Fruit fly (Drosophila melanogaster) whole organism, embryonic: ENCODE measurements around the gene CG31793.

Experiments
- Antp ChIP-seq: fragments of 200-800 bp; sonication (Bioruptor generic); optimal IDR thresholded peaks from 3 replicates; lab custom pipeline; 2016; ENCODE audit warnings: missing biosample characterization, missing genetic modification characterization
- Asciz ChIP-seq: fragments of 200-800 bp; sonication (Bioruptor generic); optimal IDR thresholded peaks from 2 replicates; lab custom pipeline; 2017; ENCODE audit warnings: missing biosample characterization, mild to moderate bottlenecking, missing genetic modification characterization, missing genetic modification reagents
- CG10431 ChIP-seq: fragments of 200-800 bp; sonication (Bioruptor generic); optimal IDR thresholded peaks from 3 replicates; lab custom pipeline; 2018; ENCODE audit warnings: missing biosample characterization, mild to moderate bottlenecking, missing genetic modification characterization
- CG10654 ChIP-seq: fragments of 200-800 bp; sonication (Bioruptor generic); optimal IDR thresholded peaks from 2 replicates; lab custom pipeline; 2016; ENCODE audit warnings: missing biosample characterization, missing genetic modification characterization
- CG11085 ChIP-seq: fragments of 200-800 bp; sonication (Bioruptor generic); IDR thresholded peaks from 2 replicates; pipeline ENCODE4 v1.3.6; 2022; ENCODE audit warnings: missing biosample characterization, missing genetic modification characterization
- CG11560 ChIP-seq: fragments of 200-800 bp; sonication (Bioruptor generic); IDR thresholded peaks from 3 replicates; pipeline ENCODE4 v1.3.6; 2022; ENCODE audit warnings: missing biosample characterization, missing genetic modification characterization
- CG12219 ChIP-seq: fragments of 200-800 bp; sonication (Bioruptor generic); optimal IDR thresholded peaks from 3 replicates; lab custom pipeline; 2018; ENCODE audit warnings: missing biosample characterization, mild to moderate bottlenecking, missing genetic modification characterization
- CG13624 ChIP-seq: fragments of 200-800 bp; sonication (Bioruptor generic); optimal IDR thresholded peaks from 2 replicates; lab custom pipeline; 2016; ENCODE audit warnings: missing biosample characterization, missing genetic modification characterization
- CG1602 ChIP-seq: fragments of 200-800 bp; sonication (Bioruptor generic); optimal IDR thresholded peaks from 3 replicates; lab custom pipeline; 2016; ENCODE audit warnings: missing biosample characterization, missing genetic modification characterization
- CG1603 ChIP-seq: fragments of 200-800 bp; sonication (Bioruptor generic); optimal IDR thresholded peaks from 2 replicates; lab custom pipeline; 2019; ENCODE audit warnings: missing biosample characterization, mild to moderate bottlenecking, missing genetic modification characterization, moderate library complexity
- CG17912 ChIP-seq: fragments of 200-800 bp; sonication (Bioruptor generic); optimal IDR thresholded peaks from 2 replicates; lab custom pipeline; 2018; ENCODE audit warnings: missing biosample characterization, mild to moderate bottlenecking, missing genetic modification characterization
- CG18619 ChIP-seq: fragments of 200-800 bp; sonication (Bioruptor generic); optimal IDR thresholded peaks from 3 replicates; lab custom pipeline; 2017; ENCODE audit warnings: missing biosample characterization, mild to moderate bottlenecking, missing genetic modification characterization
- CG2120 ChIP-seq: fragments of 200-800 bp; sonication (Bioruptor generic); optimal IDR thresholded peaks from 3 replicates; lab custom pipeline; 2016; ENCODE audit warnings: missing biosample characterization, missing genetic modification characterization
- CG3065 ChIP-seq: fragments of 200-800 bp; sonication (Bioruptor generic); optimal IDR thresholded peaks from 2 replicates; lab custom pipeline; 2016; ENCODE audit warnings: missing biosample characterization, missing genetic modification characterization
- CG32767 ChIP-seq: fragments of 200-800 bp; sonication (Bioruptor generic); IDR thresholded peaks from 2 replicates; pipeline ENCODE4 v1.3.6; 2022; ENCODE audit warnings: missing biosample characterization, missing genetic modification characterization
- CG32772 ChIP-seq: fragments of 200-800 bp; sonication (Bioruptor generic); IDR thresholded peaks from 2 replicates; pipeline ENCODE4 v1.3.6; 2022; ENCODE audit warnings: missing biosample characterization, missing genetic modification characterization
- CG3281 ChIP-seq: fragments of 200-800 bp; sonication (Bioruptor generic); optimal IDR thresholded peaks from 3 replicates; lab custom pipeline; 2017; ENCODE audit warnings: missing biosample characterization, mild to moderate bottlenecking, missing genetic modification characterization
- CG33557 ChIP-seq: fragments of 200-800 bp; sonication (Bioruptor generic); optimal IDR thresholded peaks from 2 replicates; lab custom pipeline; 2019; ENCODE audit warnings: missing biosample characterization, mild to moderate bottlenecking, missing genetic modification characterization, moderate library complexity
- CG34422 ChIP-seq: fragments of 200-800 bp; sonication (Bioruptor generic); IDR thresholded peaks from 3 replicates; pipeline ENCODE4 v1.3.6; 2022; ENCODE audit warnings: missing biosample characterization, missing genetic modification characterization
- CG4707 ChIP-seq: fragments of 200-800 bp; sonication (Bioruptor generic); optimal IDR thresholded peaks from 2 replicates; lab custom pipeline; 2018; ENCODE audit warnings: missing biosample characterization, mild to moderate bottlenecking, missing genetic modification characterization, moderate library complexity
- CG4820 ChIP-seq: fragments of 200-800 bp; sonication (Bioruptor generic); optimal IDR thresholded peaks from 3 replicates; lab custom pipeline; 2016; ENCODE audit warnings: missing biosample characterization, missing genetic modification characterization
- CG9727 ChIP-seq: fragments of 200-800 bp; sonication (Bioruptor generic); optimal IDR thresholded peaks from 3 replicates; lab custom pipeline; 2017; ENCODE audit warnings: missing biosample characterization, mild to moderate bottlenecking, missing genetic modification characterization
- CoRest ChIP-seq: fragments of 200-800 bp; sonication (Bioruptor generic); optimal IDR thresholded peaks from 3 replicates; lab custom pipeline; 2018; ENCODE audit warnings: missing biosample characterization, mild to moderate bottlenecking, missing genetic modification characterization, moderate library complexity
- Fer3 ChIP-seq: fragments of 200-800 bp; sonication (Bioruptor generic); optimal IDR thresholded peaks from 2 replicates; lab custom pipeline; 2018; ENCODE audit warnings: missing biosample characterization, mild to moderate bottlenecking, missing genetic modification characterization, moderate library complexity
- HLH3B ChIP-seq: fragments of 200-800 bp; sonication (Bioruptor generic); IDR thresholded peaks from 2 replicates; pipeline ENCODE4 v1.3.6; 2022; ENCODE audit warnings: missing biosample characterization, missing genetic modification characterization
- HmgZ ChIP-seq: fragments of 200-800 bp; sonication (Bioruptor generic); optimal IDR thresholded peaks from 2 replicates; lab custom pipeline; 2018; ENCODE audit warnings: missing biosample characterization, mild to moderate bottlenecking, missing genetic modification characterization
- Hmr ChIP-seq: fragments of 200-800 bp; sonication (Bioruptor generic); optimal IDR thresholded peaks from 3 replicates; lab custom pipeline; 2017; ENCODE audit warnings: mild to moderate bottlenecking, missing biosample characterization, missing genetic modification reagents, missing genetic modification characterization
- Hr3 ChIP-seq: fragments of 200-800 bp; sonication (Bioruptor generic); optimal IDR thresholded peaks from 3 replicates; lab custom pipeline; 2016; ENCODE audit warnings: missing biosample characterization, missing genetic modification characterization
- Hr78 ChIP-seq, 2 experiments: fragments of 200-800 bp in 1 of 2; fragments of >200 bp in 1 of 2; sonication (Bioruptor generic) in 1 of 2; optimal IDR thresholded peaks; 2 replicates each; lab custom pipeline; 2017 to 2019; ENCODE audit warnings: missing biosample characterization in 2 of 2, missing genetic modification characterization in 2 of 2, mild to moderate bottlenecking in 1 of 2, moderate library complexity in 1 of 2
- Poxn ChIP-seq: fragments of 200-800 bp; sonication (Bioruptor generic); IDR thresholded peaks from 2 replicates; pipeline ENCODE4 v1.3.6; 2022; ENCODE audit warnings: missing biosample characterization, missing genetic modification characterization
- abd-A ChIP-seq: fragments of 200-800 bp; sonication (Bioruptor generic); optimal IDR thresholded peaks from 3 replicates; lab custom pipeline; 2019; ENCODE audit warnings: missing biosample characterization, mild to moderate bottlenecking, missing genetic modification characterization, moderate library complexity
- bab2 ChIP-seq: fragments of 200-800 bp; sonication (Bioruptor generic); optimal IDR thresholded peaks from 2 replicates; lab custom pipeline; 2016; ENCODE audit warnings: missing biosample characterization, missing genetic modification characterization
- cad ChIP-seq: fragments of >200 bp; optimal IDR thresholded peaks from 2 replicates; lab custom pipeline; 2017; ENCODE audit warnings: missing biosample characterization, missing genetic modification characterization
- chm ChIP-seq: fragments of 200-800 bp; sonication (Bioruptor generic); IDR thresholded peaks from 2 replicates; pipeline ENCODE4 v1.3.6; 2022; ENCODE audit warnings: missing biosample characterization, missing genetic modification characterization
- dm ChIP-seq: fragments of 200-800 bp; sonication (Bioruptor generic); optimal IDR thresholded peaks from 3 replicates; lab custom pipeline; 2016; ENCODE audit warnings: missing biosample characterization, missing genetic modification characterization
- exex ChIP-seq: fragments of 200-800 bp; sonication (Bioruptor generic); optimal IDR thresholded peaks from 4 replicates; lab custom pipeline; 2018; ENCODE audit warnings: missing biosample characterization, mild to moderate bottlenecking, missing genetic modification characterization, moderate library complexity
- eyg ChIP-seq: fragments of 200-800 bp; sonication (Bioruptor generic); optimal IDR thresholded peaks from 3 replicates; lab custom pipeline; 2016; ENCODE audit warnings: missing biosample characterization, missing genetic modification characterization
- fu2 ChIP-seq: fragments of 200-800 bp; sonication (Bioruptor generic); optimal IDR thresholded peaks from 2 replicates; lab custom pipeline; 2016; ENCODE audit warnings: missing biosample characterization, missing genetic modification characterization
- gcm ChIP-seq: fragments of 200-800 bp; sonication (Bioruptor generic); optimal IDR thresholded peaks from 2 replicates; lab custom pipeline; 2019; ENCODE audit warnings: missing biosample characterization, mild to moderate bottlenecking, missing genetic modification characterization, moderate library complexity
- gcm2 ChIP-seq: fragments of 200-800 bp; sonication (Bioruptor generic); optimal IDR thresholded peaks from 2 replicates; lab custom pipeline; 2016; ENCODE audit warnings: missing biosample characterization, missing genetic modification characterization
- gsb ChIP-seq: fragments of 200-800 bp; sonication (Bioruptor generic); IDR thresholded peaks from 2 replicates; pipeline ENCODE4 v1.3.6; 2022; ENCODE audit warnings: missing biosample characterization, missing genetic modification characterization
- insv ChIP-seq, 2 experiments: fragments of 200-800 bp; sonication (Bioruptor generic); optimal IDR thresholded peaks; 3 replicates each; lab custom pipeline; 2016 to 2018; ENCODE audit warnings: missing biosample characterization in 2 of 2, missing genetic modification characterization in 2 of 2
- lov ChIP-seq, 2 experiments: fragments of 200-800 bp in 1 of 2; fragments of >200 bp in 1 of 2; sonication (Bioruptor generic) in 1 of 2; IDR thresholded peaks in 1 of 2; optimal IDR thresholded peaks in 1 of 2; 2 replicates in 1 of 2; 3 replicates in 1 of 2; pipeline versions ENCODE4 v1.3.6 to Lab custom; 2017 to 2022; ENCODE audit warnings: missing biosample characterization in 1 of 2, missing genetic modification characterization in 1 of 2
- nmo ChIP-seq: fragments of 200-800 bp; sonication (Bioruptor generic); optimal IDR thresholded peaks from 2 replicates; lab custom pipeline; 2018; ENCODE audit warnings: missing biosample characterization, mild to moderate bottlenecking, missing genetic modification characterization, moderate library complexity
- nom ChIP-seq: fragments of 200-800 bp; sonication (Bioruptor generic); optimal IDR thresholded peaks from 2 replicates; lab custom pipeline; 2017; ENCODE audit warnings: missing biosample characterization, missing genetic modification characterization, mild to moderate bottlenecking, moderate library complexity, missing genetic modification reagents
- pb ChIP-seq: fragments of 200-800 bp; sonication (Bioruptor generic); optimal IDR thresholded peaks from 3 replicates; lab custom pipeline; 2016; ENCODE audit warnings: missing biosample characterization, missing genetic modification characterization
- sens ChIP-seq: fragments of 200-800 bp; sonication (Bioruptor generic); peaks from one replicate; lab custom pipeline; 2016; ENCODE audit warnings: missing biosample characterization, missing genetic modification characterization
- tgo ChIP-seq: fragments of 200-800 bp; sonication (Bioruptor generic); IDR thresholded peaks from 3 replicates; pipeline ENCODE4 v1.3.6; 2022; ENCODE audit warnings: missing biosample characterization, missing genetic modification characterization
- toy ChIP-seq: fragments of 200-800 bp; sonication (Bioruptor generic); IDR thresholded peaks from 2 replicates; pipeline ENCODE4 v1.3.6; 2022; ENCODE audit warnings: missing biosample characterization, missing genetic modification characterization
- twi ChIP-seq: fragments of 200-800 bp; optimal IDR thresholded peaks from 2 replicates; lab custom pipeline; 2019; ENCODE audit warnings: missing biosample characterization, mild to moderate bottlenecking, missing genetic modification characterization, moderate library complexity

CG31793 gene

DNA sequence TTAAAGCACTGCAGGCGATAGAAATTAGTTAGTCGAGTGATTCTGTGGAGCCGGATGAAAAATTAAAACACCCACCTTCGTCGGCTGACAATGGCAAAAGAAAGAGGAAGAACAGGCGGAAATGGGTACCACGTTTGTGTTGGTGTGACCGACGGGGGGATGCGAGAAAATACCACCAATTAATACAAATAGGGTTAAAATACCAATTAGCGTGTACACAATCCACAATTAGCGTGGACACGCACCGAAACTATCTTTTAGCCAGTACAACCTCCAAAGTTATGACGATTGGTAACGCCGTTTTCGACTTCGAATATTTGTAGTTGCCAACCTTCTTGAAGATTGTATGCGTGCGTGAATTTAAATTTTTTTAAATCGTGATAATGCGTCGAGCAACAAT is 6.0 kb downstream of the CG31793 start, which contains the start of gene RpL30 (continued):
- TF ChIP-seq Hr78 (GFP tag; optimal IDR thresholded peaks at IDR 0.05; lab: Kevin White, UChicago) (no peak), CoRest (tag; lab: Kevin White, UChicago) (peak; percentile 82), CG11560 (tag; lab: Robert Waterston, UW) (peak; percentile 79; the same call in 2 of the 3 replicates), Asciz (GFP tag; lab: Kevin White, UChicago) (peak; percentile 90), tgo (peak; percentile 81), nmo (peak; percentile 88), twi (tag; lab: Kevin White, UChicago) (peak; percentile 77), CG1602 (peak; percentile 65), Antp (GFP tag; lab: Kevin White, UChicago) (peak; percentile 79), CG11085 (GFP tag; lab: Robert Waterston, UW) (peak; percentile 73; the same call in 1 of the 2 replicates), fu2 (GFP tag; lab: Kevin White, UChicago) (peak; percentile 77), CG33557 (peak; percentile 67), chm (GFP tag; lab: Robert Waterston, UW) (peak; percentile 96), CG18619 (peak; percentile 92), CG4707 (peak; percentile 94), CG32772 (peak; percentile 41; the same call in 1 of the 2 replicates), HLH3B (GFP tag; lab: Robert Waterston, UW) (peak; percentile 80), CG9727 (GFP tag; lab: Kevin White, UChicago) (peak; percentile 95), CG13624 (GFP tag; lab: Kevin White, UChicago) (peak; percentile 95), cad (GFP tag; lab: Kevin White, UChicago) (no peak), insv (GFP tag; optimal IDR thresholded peaks at IDR 0.05; lab: Kevin White, UChicago) (peak in 1 of 2 experiments; percentile 84), HmgZ (peak; percentile 97), Hr3 (GFP tag; lab: Kevin White, UChicago) (peak; percentile 51), Hmr (GFP tag; lab: Kevin White, UChicago) (peak; percentile 99), pb (GFP tag; lab: Kevin White, UChicago) (peak; percentile 93), CG2120 (GFP tag; lab: Kevin White, UChicago) (peak; percentile 81), gcm (GFP tag; lab: Kevin White, UChicago) (peak; percentile 87), exex (tag; lab: Kevin White, UChicago) (peak; percentile 81), gcm2 (GFP tag; lab: Kevin White, UChicago) (peak; percentile 87), CG3065 (GFP tag; lab: Kevin White, UChicago) (peak; percentile 81), CG32767 (GFP tag; lab: Robert Waterston, UW) (peak; percentile 56), CG34422 (GFP tag; lab: Robert Waterston, UW) (peak; percentile 90), dm (GFP tag; lab: Kevin White, UChicago) (peak; percentile 100), Fer3 (peak; percentile 92), Poxn (no peak), CG17912 (GFP tag; lab: Kevin White, UChicago) (peak; percentile 95), CG12219 (peak; percentile 91), CG3281 (peak; percentile 93), toy (GFP tag; lab: Robert Waterston, UW) (peak; percentile 63; the same call in 1 of the 2 replicates), CG10431 (GFP tag; lab: Kevin White, UChicago) (peak; percentile 94), CG4820 (GFP tag; lab: Kevin White, UChicago) (peak; percentile 74), CG1603 (tag; lab: Kevin White, UChicago) (peak; percentile 97), abd-A (peak; percentile 93), nom (GFP tag; lab: Kevin White, UChicago) (peak; percentile 95), gsb (GFP tag; lab: Robert Waterston, UW) (peak; percentile 74), eyg (peak; percentile 86), sens (GFP tag; lab: Kevin White, UChicago) (peak; percentile 97), lov (optimal IDR thresholded peaks at IDR 0.05; lab: Kevin White, UChicago) (no peak), lov (GFP tag; IDR thresholded peaks at IDR 0.05; lab: Robert Waterston, UW) (peak; percentile 95), CG10654 (GFP tag; lab: Kevin White, UChicago) (peak; percentile 80), bab2 (GFP tag; lab: Kevin White, UChicago) (peak; percentile 69)
